Worm (Caenorhabditis elegans) whole organism, young adult: Measurements from ENCODE around the gene paa-1.

ENCODE experiments used
- B0261.1 ChIP-seq: sonication (generic microtip); optimal IDR thresholded peaks from 2 replicates; lab custom pipeline; 2016; ENCODE audit warnings: mild to moderate bottlenecking, missing genetic modification characterization, moderate library complexity, missing compliant biosample characterization
- B0336.3 ChIP-seq: fragments of 200-800 bp; sonication (Bioruptor generic); IDR thresholded peaks from 2 replicates; pipeline ENCODE4 v1.3.6; 2022; ENCODE audit warnings: missing genetic modification characterization, missing compliant biosample characterization
- F49E8.2 ChIP-seq: sonication (generic microtip); optimal IDR thresholded peaks from 3 replicates; lab custom pipeline; 2017; ENCODE audit warnings: missing genetic modification characterization, mild to moderate bottlenecking, missing compliant biosample characterization, antibody characterized with exemption, moderate library complexity; ENCODE audit not compliant: insufficient read depth
- F55B11.4 ChIP-seq: sonication (generic microtip); optimal IDR thresholded peaks from 2 replicates; lab custom pipeline; 2016; ENCODE audit warnings: missing compliant biosample characterization, missing genetic modification characterization, borderline replicate concordance; ENCODE audit not compliant: insufficient read depth
- Y56A3A.18 ChIP-seq: fragments of 200-800 bp; sonication (Bioruptor generic); IDR thresholded peaks from 2 replicates; pipeline ENCODE4 v1.3.6; 2022; ENCODE audit warnings: missing genetic modification reagents, missing genetic modification characterization, missing compliant biosample characterization
- athp-1 ChIP-seq: sonication (generic microtip); optimal IDR thresholded peaks from 2 replicates; lab custom pipeline; 2017; ENCODE audit warnings: mild to moderate bottlenecking, missing genetic modification characterization, missing compliant biosample characterization
- attf-5 ChIP-seq: fragments of 200-800 bp; sonication (Bioruptor generic); optimal IDR thresholded peaks from 2 replicates; lab custom pipeline; 2018; ENCODE audit warnings: mild to moderate bottlenecking, missing genetic modification characterization, missing compliant biosample characterization
- ceh-27 ChIP-seq: fragments of 200-800 bp; sonication (Bioruptor generic); optimal IDR thresholded peaks from 2 replicates; lab custom pipeline; 2018; ENCODE audit warnings: mild to moderate bottlenecking, missing genetic modification characterization, moderate library complexity, missing compliant biosample characterization
- ceh-58 ChIP-seq: fragments of 200-800 bp; sonication (Bioruptor generic); IDR thresholded peaks from 2 replicates; pipeline ENCODE4 v1.3.6; 2022; ENCODE audit warnings: missing genetic modification characterization, missing compliant biosample characterization
- chd-7 ChIP-seq: sonication (generic microtip); optimal IDR thresholded peaks from 2 replicates; lab custom pipeline; 2016; ENCODE audit warnings: mild to moderate bottlenecking, missing genetic modification characterization, moderate library complexity, missing compliant biosample characterization
- egl-44 ChIP-seq: fragments of 200-800 bp; sonication (Bioruptor generic); IDR thresholded peaks from 2 replicates; pipeline ENCODE4 v1.3.6; 2022; ENCODE audit warnings: missing genetic modification reagents, missing genetic modification characterization, missing compliant biosample characterization
- ets-4 ChIP-seq: fragments of 200-800 bp; sonication (Bioruptor generic); optimal IDR thresholded peaks from 2 replicates; lab custom pipeline; 2018; ENCODE audit warnings: mild to moderate bottlenecking, missing genetic modification characterization, missing compliant biosample characterization
- fkh-3 ChIP-seq: sonication (generic microtip); optimal IDR thresholded peaks from 2 replicates; lab custom pipeline; 2016; ENCODE audit warnings: mild to moderate bottlenecking, missing genetic modification characterization, missing compliant biosample characterization
- him-1 ChIP-seq: sonication (generic microtip); optimal IDR thresholded peaks from 2 replicates; lab custom pipeline; 2016; ENCODE audit warnings: missing genotype, missing genetic modification reagents, missing genetic modification characterization, missing compliant biosample characterization
- lag-1 ChIP-seq: fragments of 200-800 bp; sonication (Bioruptor generic); IDR thresholded peaks from 2 replicates; pipeline ENCODE4 v1.3.6; 2022; ENCODE audit warnings: missing genetic modification reagents, missing genetic modification characterization, missing compliant biosample characterization
- lin-40 ChIP-seq: sonication (generic microtip); optimal IDR thresholded peaks from 2 replicates; lab custom pipeline; 2016; ENCODE audit warnings: missing genetic modification characterization, mild to moderate bottlenecking, missing compliant biosample characterization, missing genotype, missing genetic modification reagents
- lsl-1 ChIP-seq: fragments of 200-800 bp; sonication (Bioruptor generic); optimal IDR thresholded peaks from 2 replicates; lab custom pipeline; 2018; ENCODE audit warnings: mild to moderate bottlenecking, missing genetic modification characterization, moderate library complexity, missing compliant biosample characterization
- madf-8 ChIP-seq: fragments of 200-800 bp; sonication (Bioruptor generic); conservative IDR thresholded peaks from 2 replicates; pipeline ENCODE4 v1.3.6; 2022; ENCODE audit warnings: missing genetic modification reagents, missing genetic modification characterization, missing compliant biosample characterization
- mcd-1 ChIP-seq: fragments of 200-800 bp; sonication (Bioruptor generic); IDR thresholded peaks from 2 replicates; pipeline ENCODE4 v1.3.6; 2022; ENCODE audit warnings: missing genetic modification reagents, missing genetic modification characterization, missing compliant biosample characterization
- mes-4 ChIP-seq: sonication (generic microtip); optimal IDR thresholded peaks from 2 replicates; lab custom pipeline; 2016; ENCODE audit warnings: missing genotype, missing genetic modification characterization, missing compliant biosample characterization
- nfya-2 ChIP-seq: fragments of 200-800 bp; sonication (Bioruptor generic); IDR thresholded peaks from 2 replicates; pipeline ENCODE4 v1.3.6; 2022; ENCODE audit warnings: missing genetic modification reagents, missing genetic modification characterization, missing compliant biosample characterization
- nfyb-1 ChIP-seq: fragments of 200-800 bp; sonication (Bioruptor generic); IDR thresholded peaks from 2 replicates; pipeline ENCODE4 v1.3.6; 2022; ENCODE audit warnings: missing genetic modification reagents, missing genetic modification characterization, missing compliant biosample characterization
- nhr-120 ChIP-seq: fragments of 200-800 bp; sonication (Bioruptor generic); IDR thresholded peaks from 2 replicates; pipeline ENCODE4 v1.3.6; 2022; ENCODE audit warnings: missing genetic modification characterization, missing compliant biosample characterization
- pbrm-1 ChIP-seq: fragments of 200-800 bp; sonication (Bioruptor generic); IDR thresholded peaks from 2 replicates; pipeline ENCODE4 v1.3.6; 2022; ENCODE audit warnings: missing genetic modification reagents, missing genetic modification characterization, missing compliant biosample characterization
- repo-1 ChIP-seq: sonication (generic microtip); optimal IDR thresholded peaks from 2 replicates; lab custom pipeline; 2017; ENCODE audit warnings: mild to moderate bottlenecking, missing genetic modification characterization, missing compliant biosample characterization
- snpc-1.1 ChIP-seq: sonication (generic microtip); optimal IDR thresholded peaks from 2 replicates; lab custom pipeline; 2017; ENCODE audit warnings: missing genetic modification characterization, mild to moderate bottlenecking, missing compliant biosample characterization, antibody characterized with exemption, moderate library complexity, missing genotype, missing genetic modification reagents; ENCODE audit not compliant: insufficient read depth
- snpc-1.3 ChIP-seq: sonication (generic microtip); optimal IDR thresholded peaks from 2 replicates; lab custom pipeline; 2017; ENCODE audit warnings: missing genetic modification characterization, mild to moderate bottlenecking, missing compliant biosample characterization, antibody characterized with exemption, moderate library complexity, missing genotype, missing genetic modification reagents; ENCODE audit not compliant: insufficient read depth
- tbx-9 ChIP-seq: sonication (generic microtip); optimal IDR thresholded peaks from 2 replicates; lab custom pipeline; 2016; ENCODE audit warnings: borderline replicate concordance, missing genetic modification characterization, inconsistent platforms, missing compliant biosample characterization
- ztf-18 ChIP-seq: sonication (generic microtip); optimal IDR thresholded peaks from 2 replicates; lab custom pipeline; 2016; ENCODE audit warnings: missing genotype, mild to moderate bottlenecking, missing genetic modification characterization, missing compliant biosample characterization
- ztf-6 ChIP-seq: fragments of 200-800 bp; sonication (Bioruptor generic); IDR thresholded peaks from 2 replicates; pipeline ENCODE4 v1.3.6; 2022; ENCODE audit warnings: missing genetic modification reagents, missing genetic modification characterization, missing compliant biosample characterization

paa-1 gene

DNA sequence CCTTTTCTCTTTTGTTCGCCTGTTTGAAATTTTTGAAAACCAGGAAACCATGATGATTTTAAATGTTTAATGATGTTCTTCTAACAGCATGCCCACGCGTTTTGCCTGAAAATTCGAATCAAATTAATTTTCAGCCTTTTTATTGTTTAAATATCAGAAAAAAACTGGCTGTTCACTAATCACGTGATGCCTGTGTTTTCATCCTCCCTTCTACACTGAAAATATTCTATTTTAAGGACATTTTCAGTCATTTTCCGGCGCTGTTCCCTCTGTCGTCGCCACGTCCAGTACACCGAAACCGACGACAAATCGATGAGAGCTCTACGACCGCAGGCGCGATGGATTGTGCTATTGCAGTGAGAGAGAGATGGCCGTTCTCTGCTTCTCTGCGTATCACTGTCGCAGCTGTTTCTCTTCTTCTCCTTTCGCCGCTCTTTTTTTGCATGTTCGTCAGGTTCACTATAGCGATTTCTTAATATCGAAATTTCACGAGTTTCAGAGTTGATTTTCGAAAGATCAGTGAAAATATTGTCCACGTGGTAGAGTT is 695 bp upstream of the paa-1 start, which contains the start of gene F48E8.8 (continued):
- TF ChIP-seq mcd-1 (GFP tag; lab: Robert Waterston, UW) (peak; percentile 80), him-1 (tag; lab: Kevin White, UChicago) (no peak), ztf-18 (peak; percentile 22), pbrm-1 (GFP tag; lab: Robert Waterston, UW) (peak; percentile 45; the same call in 1 of the 2 replicates), nfyb-1 (GFP tag; lab: Robert Waterston, UW) (no peak), attf-5 (peak; percentile 90), athp-1 (tag; lab: Kevin White, UChicago) (no peak), lin-40 (tag; lab: Kevin White, UChicago) (peak; percentile 21), egl-44 (GFP tag; lab: Robert Waterston, UW) (0 out of 2 replicates have a peak, but pooled peaks have one; percentile 25)

DNA sequence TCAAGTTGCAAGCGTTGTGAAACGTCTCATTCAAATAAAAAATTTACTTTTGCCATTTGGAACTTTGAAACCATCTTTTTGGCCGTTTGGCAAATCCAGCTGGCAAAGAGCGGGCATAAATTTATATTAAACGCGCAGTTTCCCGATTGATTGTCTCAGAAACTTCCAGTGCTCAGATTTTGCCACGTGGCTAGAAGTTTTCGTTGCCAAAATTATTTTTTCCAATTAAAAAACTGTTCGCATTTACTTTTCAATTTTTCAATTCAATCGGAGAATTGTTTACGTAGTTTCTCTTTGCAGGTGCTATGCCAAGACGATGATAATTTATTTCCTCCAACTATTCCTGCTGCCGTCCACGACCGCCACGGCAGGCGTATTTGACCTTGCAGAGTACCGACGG is 2.8 kb downstream of the paa-1 start, which contains the start of gene F48E8.4:
TSS of gene F48E8.4 (plus strand) at position 301 of the 400 bp plus-strand sequence.
- TF ChIP-seq mcd-1 (GFP tag; lab: Robert Waterston, UW) (0 out of 2 replicates have a peak, but pooled peaks have one; percentile 16), snpc-1.3 (tag; lab: Kevin White, UChicago) (no peak), repo-1 (tag; lab: Kevin White, UChicago) (peak; percentile 19), B0336.3 (GFP tag; lab: Robert Waterston, UW) (0 out of 2 replicates have a peak, but pooled peaks have one; percentile 18), lag-1 (GFP tag; lab: Robert Waterston, UW) (no peak)
- TF ChIP-seq, all 124 proteins: peak for 3

DNA sequence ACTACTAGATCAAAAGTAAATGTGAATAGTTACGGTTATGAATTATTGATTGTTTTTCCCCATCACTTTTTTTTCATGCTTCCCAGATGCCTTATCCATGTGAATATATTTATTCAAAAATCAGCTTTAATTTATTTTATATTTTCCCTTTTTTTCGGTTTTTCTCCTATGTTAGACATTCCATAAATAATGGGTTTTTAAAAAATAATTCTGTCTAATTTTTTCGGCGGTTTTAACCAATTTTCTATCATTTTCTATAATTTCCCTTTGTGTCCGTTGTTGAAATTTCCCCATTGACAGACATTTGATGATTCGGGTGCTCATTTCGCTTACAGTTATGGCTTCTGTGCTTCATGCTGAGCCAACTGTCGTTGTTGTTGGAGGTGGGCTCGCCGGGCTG is 10.5 kb downstream of the paa-1 start, which contains the start of gene F48E8.3:
TSS of gene F48E8.3 (plus strand) at position 301 of the 400 bp plus-strand sequence.
- no peak for TF ChIP-seq snpc-1.1
- no peak for TF ChIP-seq ceh-58
- TF ChIP-seq nfya-2 (GFP tag; lab: Robert Waterston, UW): no peak
- no peak for TF ChIP-seq ets-4 (GFP tag; lab: Kevin White, UChicago)
- TF ChIP-seq lsl-1 (GFP tag; lab: Kevin White, UChicago): no peak
- no peak for TF ChIP-seq mes-4
- TF ChIP-seq madf-8 (GFP tag; lab: Robert Waterston, UW): no peak
- no peak for TF ChIP-seq B0261.1
- TF ChIP-seq mcd-1 (GFP tag; lab: Robert Waterston, UW): no peak
- TF ChIP-seq fkh-3 (tag; lab: Kevin White, UChicago): no peak
- no peak for TF ChIP-seq pbrm-1 (GFP tag; lab: Robert Waterston, UW)
- no peak for TF ChIP-seq chd-7 (tag; lab: Kevin White, UChicago)
- no peak for TF ChIP-seq ztf-6 (GFP tag; lab: Robert Waterston, UW)
- no peak for TF ChIP-seq Y56A3A.18 (GFP tag; lab: Robert Waterston, UW)
- TF ChIP-seq ceh-27 (GFP tag; lab: Kevin White, UChicago): no peak
- TF ChIP-seq F49E8.2 (tag; lab: Kevin White, UChicago): no peak

DNA sequence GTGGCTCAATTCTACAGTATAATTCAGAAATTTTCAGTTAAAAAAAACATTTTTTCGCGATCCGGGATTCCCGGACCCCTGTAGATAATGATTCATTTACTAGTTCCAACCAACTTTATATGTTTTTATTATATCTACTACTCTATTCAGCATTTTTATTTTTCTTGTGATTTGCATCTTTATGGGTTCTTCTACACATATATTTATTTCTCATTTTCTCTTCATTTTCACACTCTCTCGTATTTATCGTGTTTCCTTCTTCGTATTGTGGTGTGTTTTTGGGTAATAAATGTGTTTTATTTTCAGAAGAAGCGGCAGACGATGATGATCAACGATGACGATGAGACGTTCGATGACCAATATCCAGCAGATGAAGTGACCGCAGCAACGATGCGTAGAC is 13.5 kb downstream of the paa-1 start, which contains the start of gene F48E8.2:
TSS of gene F48E8.2 (plus strand) at position 301 of the 400 bp plus-strand sequence.
- TF ChIP-seq tbx-9 (tag; lab: Kevin White, UChicago): no peak
- no peak for TF ChIP-seq mes-4
- no peak for TF ChIP-seq lsl-1 (GFP tag; lab: Kevin White, UChicago)
- no peak for TF ChIP-seq nhr-120 (GFP tag; lab: Robert Waterston, UW)
- no peak for TF ChIP-seq F55B11.4 (tag; lab: Kevin White, UChicago)
